Fruit fly (Drosophila melanogaster) whole organism, embryonic: Measurements from ENCODE around the gene CG3301.

Experiments used
- B-H1 ChIP-seq: fragments of 200-800 bp; sonication (Bioruptor generic); IDR thresholded peaks from 3 replicates; pipeline ENCODE4 v1.3.6; 2022; ENCODE audit warnings: missing biosample characterization, missing genetic modification characterization
- CG10959 ChIP-seq: fragments of 200-800 bp; sonication (Bioruptor generic); IDR thresholded peaks from 2 replicates; pipeline ENCODE4 v1.3.6; 2022; ENCODE audit warnings: missing biosample characterization, missing genetic modification characterization
- CG11085 ChIP-seq: fragments of 200-800 bp; sonication (Bioruptor generic); IDR thresholded peaks from 2 replicates; pipeline ENCODE4 v1.3.6; 2022; ENCODE audit warnings: missing biosample characterization, missing genetic modification characterization
- CG11695 ChIP-seq: fragments of 200-800 bp; sonication (Bioruptor generic); IDR thresholded peaks from 3 replicates; pipeline ENCODE4 v1.3.6; 2022; ENCODE audit warnings: missing biosample characterization, missing genetic modification characterization
- CG11696 ChIP-seq: fragments of 200-800 bp; sonication (Bioruptor generic); IDR thresholded peaks from 2 replicates; pipeline ENCODE4 v1.3.6; 2022; ENCODE audit warnings: missing biosample characterization, missing genetic modification characterization
- CG13424 ChIP-seq: fragments of 200-800 bp; sonication (Bioruptor generic); optimal IDR thresholded peaks from 2 replicates; lab custom pipeline; 2019; ENCODE audit warnings: missing biosample characterization, mild to moderate bottlenecking, missing genetic modification characterization, moderate library complexity
- CG1603 ChIP-seq: fragments of 200-800 bp; sonication (Bioruptor generic); optimal IDR thresholded peaks from 2 replicates; lab custom pipeline; 2019; ENCODE audit warnings: missing biosample characterization, mild to moderate bottlenecking, missing genetic modification characterization, moderate library complexity
- CG18619 ChIP-seq: fragments of 200-800 bp; sonication (Bioruptor generic); optimal IDR thresholded peaks from 3 replicates; lab custom pipeline; 2017; ENCODE audit warnings: missing biosample characterization, mild to moderate bottlenecking, missing genetic modification characterization
- CG2116 ChIP-seq: fragments of 200-800 bp; sonication (Bioruptor generic); optimal IDR thresholded peaks from 3 replicates; lab custom pipeline; 2018; ENCODE audit warnings: missing biosample characterization, mild to moderate bottlenecking, missing genetic modification characterization
- CG2712 ChIP-seq: fragments of 200-800 bp; optimal IDR thresholded peaks from 3 replicates; lab custom pipeline; 2019; ENCODE audit warnings: missing biosample characterization, mild to moderate bottlenecking, missing genetic modification characterization, moderate library complexity
- CG30020 ChIP-seq: fragments of 200-800 bp; optimal IDR thresholded peaks from 2 replicates; lab custom pipeline; 2019; ENCODE audit warnings: missing biosample characterization, mild to moderate bottlenecking, missing genetic modification characterization, moderate library complexity
- CG34376 ChIP-seq: fragments of 200-800 bp; sonication (Bioruptor generic); optimal IDR thresholded peaks from 2 replicates; lab custom pipeline; 2018; ENCODE audit warnings: missing biosample characterization, mild to moderate bottlenecking, missing genetic modification characterization
- CG3726 ChIP-seq: fragments of 200-800 bp; sonication (Bioruptor generic); IDR thresholded peaks from 3 replicates; pipeline ENCODE4, ENCODE4 v1.3.6; 2022; ENCODE audit warnings: missing biosample characterization, missing genetic modification characterization
- CG7271 ChIP-seq: fragments of 200-800 bp; sonication (Bioruptor generic); optimal IDR thresholded peaks from 2 replicates; lab custom pipeline; 2018; ENCODE audit warnings: missing biosample characterization, mild to moderate bottlenecking, missing genetic modification characterization, moderate library complexity
- CG7372 ChIP-seq: fragments of 200-800 bp; sonication (Bioruptor generic); IDR thresholded peaks from 2 replicates; pipeline ENCODE4 v1.3.6; 2022; ENCODE audit warnings: missing biosample characterization, missing genetic modification characterization
- CG7786 ChIP-seq: fragments of 200-800 bp; sonication (Bioruptor generic); optimal IDR thresholded peaks from 2 replicates; lab custom pipeline; 2016; ENCODE audit warnings: missing biosample characterization, missing genetic modification characterization
- CG7839 ChIP-seq: fragments of 200-800 bp; sonication (Bioruptor generic); optimal IDR thresholded peaks from 3 replicates; lab custom pipeline; 2018; ENCODE audit warnings: missing biosample characterization, mild to moderate bottlenecking, missing genetic modification characterization, moderate library complexity
- CG8290 ChIP-seq, 3 experiments: fragments of 200-800 bp; sonication (Bioruptor generic); optimal IDR thresholded peaks; 2 replicates each; lab custom pipeline; 2016 to 2019; ENCODE audit warnings: missing biosample characterization in 3 of 3, missing genetic modification characterization in 3 of 3, mild to moderate bottlenecking in 2 of 3, moderate library complexity in 1 of 3
- CG9876 ChIP-seq: fragments of 200-800 bp; sonication (Bioruptor generic); optimal IDR thresholded peaks from 2 replicates; lab custom pipeline; 2016; ENCODE audit warnings: missing biosample characterization, missing genetic modification characterization
- Dek ChIP-seq: fragments of 200-800 bp; sonication (Bioruptor generic); optimal IDR thresholded peaks from 3 replicates; lab custom pipeline; 2019; ENCODE audit warnings: missing biosample characterization, mild to moderate bottlenecking, missing genetic modification characterization, moderate library complexity
- E2f1 ChIP-seq: fragments of 200-800 bp; sonication (Bioruptor generic); IDR thresholded peaks from 2 replicates; pipeline ENCODE4 v1.3.6; 2022; ENCODE audit warnings: missing biosample characterization, missing genetic modification characterization
- E2f2 ChIP-seq: fragments of 200-800 bp; sonication (Bioruptor generic); IDR thresholded peaks from 2 replicates; pipeline ENCODE4 v1.3.6; 2022; ENCODE audit warnings: missing biosample characterization, missing genetic modification characterization
- Ets65A ChIP-seq: fragments of 200-800 bp; sonication (Bioruptor generic); peaks from one replicate; lab custom pipeline; 2016; ENCODE audit warnings: missing biosample characterization, missing genetic modification characterization
- HmgD ChIP-seq: fragments of 200-800 bp; sonication (Bioruptor generic); optimal IDR thresholded peaks from 3 replicates; lab custom pipeline; 2016; ENCODE audit warnings: missing biosample characterization, missing genetic modification characterization
- Hmr ChIP-seq: fragments of 200-800 bp; sonication (Bioruptor generic); optimal IDR thresholded peaks from 3 replicates; lab custom pipeline; 2017; ENCODE audit warnings: mild to moderate bottlenecking, missing biosample characterization, missing genetic modification reagents, missing genetic modification characterization
- Hr78 ChIP-seq, 2 experiments: fragments of 200-800 bp in 1 of 2; fragments of >200 bp in 1 of 2; sonication (Bioruptor generic) in 1 of 2; optimal IDR thresholded peaks; 2 replicates each; lab custom pipeline; 2017 to 2019; ENCODE audit warnings: missing biosample characterization in 2 of 2, missing genetic modification characterization in 2 of 2, mild to moderate bottlenecking in 1 of 2, moderate library complexity in 1 of 2
- Hsf ChIP-seq: fragments of 200-800 bp; sonication (Bioruptor generic); optimal IDR thresholded peaks from 3 replicates; lab custom pipeline; 2016; ENCODE audit warnings: missing biosample characterization, missing genetic modification characterization
- MTF-1 ChIP-seq: fragments of 200-800 bp; sonication (Bioruptor generic); optimal IDR thresholded peaks from 2 replicates; lab custom pipeline; 2018; ENCODE audit warnings: missing biosample characterization, mild to moderate bottlenecking, missing genetic modification characterization, borderline replicate concordance
- Meics ChIP-seq: fragments of 200-800 bp; sonication (Bioruptor generic); optimal IDR thresholded peaks from 2 replicates; lab custom pipeline; 2017; ENCODE audit warnings: missing biosample characterization, mild to moderate bottlenecking, missing genetic modification characterization
- Myb ChIP-seq: fragments of 200-800 bp; sonication (Bioruptor generic); optimal IDR thresholded peaks from 2 replicates; lab custom pipeline; 2016; ENCODE audit warnings: missing biosample characterization, missing genetic modification characterization
- NFAT ChIP-seq: fragments of 200-800 bp; sonication (Bioruptor generic); IDR thresholded peaks from 2 replicates; pipeline ENCODE4 v1.3.6; 2022; ENCODE audit warnings: missing biosample characterization, missing genetic modification characterization
- Sry-β ChIP-seq: fragments of 200-800 bp; sonication (Bioruptor generic); optimal IDR thresholded peaks from 2 replicates; lab custom pipeline; 2018; ENCODE audit warnings: missing biosample characterization, mild to moderate bottlenecking, missing genetic modification characterization, moderate library complexity
- Xbp1 ChIP-seq: fragments of 200-800 bp; sonication (Bioruptor generic); optimal IDR thresholded peaks from 3 replicates; lab custom pipeline; 2016; ENCODE audit warnings: missing biosample characterization, mild to moderate bottlenecking, missing genetic modification characterization
- al ChIP-seq: fragments of 200-800 bp; sonication (Bioruptor generic); IDR thresholded peaks from 2 replicates; pipeline ENCODE4 v1.3.6; 2022; ENCODE audit warnings: missing biosample characterization, missing genetic modification characterization
- bab2 ChIP-seq: fragments of 200-800 bp; sonication (Bioruptor generic); optimal IDR thresholded peaks from 2 replicates; lab custom pipeline; 2016; ENCODE audit warnings: missing biosample characterization, missing genetic modification characterization
- chif ChIP-seq, 2 experiments: fragments of 200-800 bp; sonication (Bioruptor generic); optimal IDR thresholded peaks; 3 replicates each; lab custom pipeline; 2016; ENCODE audit warnings: missing biosample characterization in 2 of 2, missing genetic modification characterization in 2 of 2
- crp ChIP-seq, 2 experiments: fragments of 200-800 bp; sonication (Bioruptor generic); optimal IDR thresholded peaks; 2 replicates in 1 of 2; 3 replicates in 1 of 2; lab custom pipeline; 2017; ENCODE audit warnings: missing biosample characterization in 2 of 2, missing genetic modification characterization in 2 of 2, mild to moderate bottlenecking in 1 of 2, moderate library complexity in 1 of 2
- dm ChIP-seq: fragments of 200-800 bp; sonication (Bioruptor generic); optimal IDR thresholded peaks from 3 replicates; lab custom pipeline; 2016; ENCODE audit warnings: missing biosample characterization, missing genetic modification characterization
- fu2 ChIP-seq: fragments of 200-800 bp; sonication (Bioruptor generic); optimal IDR thresholded peaks from 2 replicates; lab custom pipeline; 2016; ENCODE audit warnings: missing biosample characterization, missing genetic modification characterization
- gcm ChIP-seq: fragments of 200-800 bp; sonication (Bioruptor generic); optimal IDR thresholded peaks from 2 replicates; lab custom pipeline; 2019; ENCODE audit warnings: missing biosample characterization, mild to moderate bottlenecking, missing genetic modification characterization, moderate library complexity
- grau ChIP-seq: fragments of 200-800 bp; optimal IDR thresholded peaks from 3 replicates; lab custom pipeline; 2019; ENCODE audit warnings: missing biosample characterization, mild to moderate bottlenecking, missing genetic modification characterization, moderate library complexity
- mirr ChIP-seq: fragments of 200-800 bp; sonication (Bioruptor generic); optimal IDR thresholded peaks from 3 replicates; lab custom pipeline; 2018; ENCODE audit warnings: missing biosample characterization, mild to moderate bottlenecking, missing genetic modification characterization
- sc ChIP-seq, 3 experiments: fragments of >200 bp in 2 of 3; fragments of 200-800 bp in 1 of 3; sonication (Bioruptor generic) in 1 of 3; optimal IDR thresholded peaks; 2 replicates in 2 of 3; 3 replicates in 1 of 3; lab custom pipeline; 2017; ENCODE audit warnings: mild to moderate bottlenecking in 1 of 3, missing biosample characterization in 1 of 3, missing genetic modification characterization in 1 of 3, missing genetic modification reagents in 1 of 3
- shn ChIP-seq: fragments of 200-800 bp; sonication (Bioruptor generic); optimal IDR thresholded peaks from 3 replicates; lab custom pipeline; 2016; ENCODE audit warnings: missing biosample characterization, missing genetic modification characterization
- sisA ChIP-seq: fragments of 200-800 bp; sonication (Bioruptor generic); IDR thresholded peaks from 2 replicates; pipeline ENCODE4 v1.3.6; 2022; ENCODE audit warnings: missing biosample characterization, missing genetic modification characterization
- slbo ChIP-seq: fragments of 200-800 bp; sonication (Bioruptor generic); IDR thresholded peaks from 2 replicates; pipeline ENCODE4 v1.3.6; 2022; ENCODE audit warnings: missing biosample characterization, missing genetic modification characterization
- sug ChIP-seq: fragments of 200-800 bp; optimal IDR thresholded peaks from 2 replicates; lab custom pipeline; 2019; ENCODE audit warnings: missing biosample characterization, mild to moderate bottlenecking, missing genetic modification characterization, moderate library complexity
- tin ChIP-seq: fragments of 200-800 bp; sonication (Bioruptor generic); optimal IDR thresholded peaks from 3 replicates; lab custom pipeline; 2016; ENCODE audit warnings: missing biosample characterization, missing genetic modification characterization
- trem ChIP-seq: fragments of 200-800 bp; optimal IDR thresholded peaks from 3 replicates; lab custom pipeline; 2019; ENCODE audit warnings: missing biosample characterization, mild to moderate bottlenecking, missing genetic modification characterization, moderate library complexity
- unpg ChIP-seq: fragments of 200-800 bp; sonication (Bioruptor generic); optimal IDR thresholded peaks from 3 replicates; lab custom pipeline; 2018; ENCODE audit warnings: missing biosample characterization, mild to moderate bottlenecking, missing genetic modification characterization, moderate library complexity

The CG3301 gene

dm6 chr3R:21268873-21269272 is 7.2 kb downstream of the CG3301 start, which contains the start of gene Rab1 (continued):
- TF ChIP-seq slbo (GFP tag; lab: Robert Waterston, UW) (peak; percentile 66), dm (peak; percentile 56), grau (tag; lab: Kevin White, UChicago) (peak; percentile 34), CG10959 (GFP tag; lab: Robert Waterston, UW) (0 out of 2 replicates have a peak, but pooled peaks have one; percentile 8), CG7786 (GFP tag; lab: Kevin White, UChicago) (peak; percentile 43), unpg (GFP tag; lab: Kevin White, UChicago) (peak; percentile 24), CG18619 (GFP tag; lab: Kevin White, UChicago) (no peak), CG2116 (GFP tag; lab: Kevin White, UChicago) (peak; percentile 51), CG9876 (GFP tag; lab: Kevin White, UChicago) (peak; percentile 21), CG7839 (tag; lab: Kevin White, UChicago) (peak; percentile 16), CG11695 (no peak), mirr (GFP tag; lab: Kevin White, UChicago) (peak; percentile 51), al (GFP tag; lab: Robert Waterston, UW) (0 out of 2 replicates have a peak, but pooled peaks have one; percentile 11), HmgD (GFP tag; lab: Kevin White, UChicago) (peak; percentile 18), CG11696 (GFP tag; lab: Robert Waterston, UW) (no peak), CG13424 (tag; lab: Kevin White, UChicago) (peak; percentile 26), CG1603 (tag; lab: Kevin White, UChicago) (peak; percentile 73), CG34376 (peak; percentile 54), B-H1 (GFP tag; lab: Robert Waterston, UW) (no peak), bab2 (GFP tag; lab: Kevin White, UChicago) (peak; percentile 12), sisA (no peak; the same call in 1 of the 2 replicates), Ets65A (GFP tag; lab: Kevin White, UChicago) (peak; percentile 82), Meics (GFP tag; lab: Kevin White, UChicago) (peak; percentile 12), CG3726 (GFP tag; lab: Robert Waterston, UW) (no peak), Sry-β (GFP tag; lab: Kevin White, UChicago) (peak; percentile 23), trem (tag; lab: Kevin White, UChicago) (peak; percentile 97), E2f2 (no peak), Hmr (GFP tag; lab: Kevin White, UChicago) (peak; percentile 43), CG8290 (GFP tag; optimal IDR thresholded peaks at IDR 0.05; lab: Kevin White, UChicago) (peak; percentile 17), CG8290 (tag; optimal IDR thresholded peaks at IDR 0.05; lab: Kevin White, UChicago) (peak in 1 of 2 experiments; percentile 71), fu2 (peak; percentile 35), CG11085 (0 out of 2 replicates have a peak, but pooled peaks have one; percentile 26), sc (optimal IDR thresholded peaks at IDR 0.05; lab: Kevin White, UChicago) (no peak), sc (GFP tag; optimal IDR thresholded peaks at IDR 0.05; lab: Kevin White, UChicago) (no peak), chif (GFP tag; optimal IDR thresholded peaks at IDR 0.05; lab: Kevin White, UChicago) (peak; percentile 5 to 15), CG7271 (tag; lab: Kevin White, UChicago) (no peak), Xbp1 (peak; percentile 58), Hsf (GFP tag; lab: Kevin White, UChicago) (peak; percentile 47), CG2712 (tag; lab: Kevin White, UChicago) (peak; percentile 43), gcm (GFP tag; lab: Kevin White, UChicago) (no peak), Dek (peak; percentile 18), crp (GFP tag; optimal IDR thresholded peaks at IDR 0.05; lab: Kevin White, UChicago) (peak; percentile 4 to 81), Hr78 (GFP tag; optimal IDR thresholded peaks at IDR 0.05; lab: Kevin White, UChicago) (peak in 1 of 2 experiments; percentile 39), NFAT (GFP tag; lab: Robert Waterston, UW) (peak; percentile 68), tin (GFP tag; lab: Kevin White, UChicago) (peak; percentile 46), CG30020 (peak; percentile 1), MTF-1 (GFP tag; lab: Kevin White, UChicago) (peak; percentile 42), shn (GFP tag; lab: Kevin White, UChicago) (peak; percentile 26), CG7372 (GFP tag; lab: Robert Waterston, UW) (no peak), E2f1 (GFP tag; lab: Robert Waterston, UW) (no peak), sug (tag; lab: Kevin White, UChicago) (peak; percentile 25), Myb (peak; percentile 46)
